Fruit fly (Drosophila melanogaster) whole organism, larva: Measurements from ENCODE around the gene SK.

Experiments used
- noc ChIP-seq: fragments of 200-800 bp; sonication (Bioruptor generic); optimal IDR thresholded peaks from 3 replicates; lab custom pipeline; 2019; ENCODE audit warnings: missing biosample characterization, mild to moderate bottlenecking, missing genetic modification characterization, moderate library complexity

The SK gene

DNA sequence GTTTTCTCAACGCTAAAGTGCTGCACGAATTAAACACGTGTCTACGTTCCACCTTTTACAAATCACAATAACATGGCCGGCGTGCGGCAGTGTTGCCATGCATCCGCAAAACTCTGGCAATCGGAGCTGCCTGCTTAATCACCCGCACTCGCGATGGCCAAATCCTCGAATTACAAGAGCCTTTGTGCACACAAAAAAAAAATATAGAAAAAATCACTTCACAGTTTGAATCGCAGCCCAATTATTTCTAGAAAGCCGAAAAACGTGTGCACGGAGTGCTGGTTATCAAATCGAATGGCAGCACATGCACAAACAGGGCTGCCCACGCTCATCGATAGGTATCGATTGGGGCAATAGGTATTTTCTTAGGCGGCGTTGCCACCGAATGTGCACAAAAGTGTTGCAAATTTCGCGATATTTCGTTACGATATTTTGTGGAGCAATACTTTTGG, 80.6 kb downstream of the SK start, which contains the start of gene spoon:
Gene spoon (minus strand): TSS at position 300 of the 452 bp plus-strand sequence.
- peak; percentile 48 for TF ChIP-seq noc

DNA sequence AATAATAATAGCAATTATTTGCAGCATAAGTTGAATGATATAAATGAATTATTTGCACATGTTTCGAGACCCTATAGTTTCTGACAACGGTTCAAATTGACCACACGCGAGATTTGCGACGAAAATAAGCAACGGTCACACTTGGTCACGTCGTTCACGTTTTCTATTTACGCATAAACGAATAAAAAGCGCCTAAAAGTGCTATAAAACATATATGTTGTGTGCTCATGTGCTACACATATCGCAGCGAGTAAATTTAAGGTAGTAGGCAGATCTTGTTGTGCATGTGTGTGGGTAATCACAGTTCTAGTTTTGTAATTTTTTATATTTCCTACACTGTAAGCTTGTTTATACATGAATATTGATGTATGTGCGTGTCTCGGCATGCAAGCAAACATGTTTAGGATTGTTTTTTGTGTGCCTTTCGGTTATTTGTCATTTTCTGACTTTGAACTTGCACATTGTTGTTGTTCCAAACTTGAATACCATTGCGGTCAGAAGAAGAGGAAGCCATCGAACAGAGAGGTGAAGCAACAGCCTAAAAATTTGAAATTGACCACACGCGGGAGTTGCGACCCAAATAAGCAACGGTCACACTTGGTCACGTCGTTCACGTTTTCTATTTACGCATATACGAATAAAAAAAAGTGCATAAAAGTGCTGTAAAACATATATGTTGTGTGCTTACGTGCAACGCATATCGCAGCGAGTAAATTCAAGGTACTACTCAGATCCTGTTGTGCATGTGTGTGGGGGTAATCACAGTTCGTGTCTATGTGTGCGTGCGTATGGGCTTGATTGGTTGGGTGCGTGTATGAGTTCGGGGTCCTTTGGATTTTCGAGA, 81.6 kb downstream of the SK start, which contains the start of gene Usp16-45:
Gene Usp16-45 (plus strand): TSS at position 127 of the 844 bp plus-strand sequence.
- TF ChIP-seq noc: no peak

DNA sequence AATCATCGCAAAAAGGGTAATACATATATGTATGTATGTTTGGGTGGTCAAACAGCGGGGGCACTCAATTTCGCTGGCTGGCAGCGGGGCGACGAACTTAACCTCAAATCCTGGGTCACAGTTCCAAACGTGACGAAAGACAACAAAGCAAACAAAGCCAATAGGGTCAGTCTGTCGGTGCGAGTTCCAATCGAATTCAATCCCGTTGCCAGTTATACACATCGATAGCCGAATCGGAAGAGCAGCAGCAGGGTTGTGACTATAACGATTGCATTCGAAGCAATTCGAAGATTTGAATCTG, 82.2 kb downstream of the SK start:
- no peak for TF ChIP-seq noc

DNA sequence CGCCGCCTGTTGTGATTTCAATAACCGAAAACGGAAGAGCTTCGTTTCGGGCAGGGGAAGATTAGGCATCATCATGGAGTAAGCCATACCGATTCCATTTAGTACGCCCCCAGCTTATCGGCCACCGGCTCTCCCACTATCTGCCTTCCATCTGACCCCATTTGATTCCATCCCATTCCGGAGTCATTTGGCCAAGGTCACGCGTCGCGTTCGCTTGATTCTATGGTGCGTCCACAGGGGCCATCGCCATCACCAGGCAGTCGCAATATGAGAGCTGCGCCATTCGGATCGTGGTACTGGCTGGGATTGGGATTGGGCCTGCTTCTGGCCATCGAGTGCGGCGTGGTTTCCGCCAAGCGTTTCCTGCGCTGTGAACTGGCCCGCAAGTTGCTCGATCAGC, 87.2 kb downstream of the SK start, which contains the start of gene CG16756:
Gene CG16756 (plus strand): TSS at position 257 of the 400 bp plus-strand sequence.
- peak; percentile 12 for TF ChIP-seq noc

DNA sequence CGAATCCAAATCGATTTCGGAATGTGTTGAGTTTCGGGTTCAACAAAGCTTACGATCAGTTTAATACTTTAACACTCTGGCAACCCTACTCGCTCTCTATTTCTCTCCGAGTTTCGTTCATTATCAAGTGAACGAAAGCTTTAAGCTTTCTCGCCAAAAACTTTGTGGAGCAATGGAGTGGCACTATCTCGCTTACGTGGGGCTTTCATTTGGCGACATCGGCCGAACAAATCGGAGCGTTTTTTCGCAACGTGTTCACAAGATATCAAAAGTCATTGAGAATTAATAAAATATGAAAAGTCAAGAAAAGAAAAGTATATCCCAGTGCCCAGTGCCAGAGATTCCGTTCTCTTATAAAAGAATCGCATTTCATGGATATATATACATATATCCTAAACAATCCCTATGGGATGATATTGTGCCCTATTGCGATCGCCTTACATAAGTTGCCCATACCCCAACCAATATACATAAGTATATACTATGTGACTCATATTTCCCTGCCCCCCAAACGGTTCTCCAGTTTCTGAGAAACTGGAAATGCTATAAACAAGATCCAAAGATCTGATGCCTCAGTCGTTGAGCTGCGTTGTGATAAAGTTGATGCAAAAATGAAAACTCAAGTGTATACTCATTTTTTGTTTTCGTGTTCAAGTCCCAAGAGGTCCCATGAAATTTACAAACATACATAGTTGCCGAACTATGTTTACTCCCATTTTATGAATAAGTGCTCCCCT, 88.5 kb downstream of the SK start:
- peak; percentile 50 for TF ChIP-seq noc

DNA sequence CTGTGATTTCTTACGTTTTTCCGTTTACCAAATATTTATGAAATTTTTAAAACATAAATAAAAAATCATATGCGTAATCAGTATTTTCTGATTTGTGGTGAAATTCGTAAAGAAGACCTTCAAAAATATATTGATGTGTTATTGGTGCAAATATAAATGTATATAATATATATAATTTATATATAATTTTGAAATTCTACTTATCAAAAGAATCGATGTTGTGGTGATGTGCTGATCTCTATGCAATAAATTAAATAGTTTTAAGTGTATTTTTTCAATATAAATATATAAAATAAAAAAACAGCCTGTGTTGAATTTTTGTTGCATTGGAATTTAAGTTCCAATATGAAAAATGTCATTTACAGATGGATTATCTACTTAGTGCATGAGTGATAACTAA, 89.2 kb downstream of the SK start, which contains the start of gene CG15784:
Gene CG15784 (plus strand): TSS at position 301 of the 400 bp plus-strand sequence.
- no peak for TF ChIP-seq noc

DNA sequence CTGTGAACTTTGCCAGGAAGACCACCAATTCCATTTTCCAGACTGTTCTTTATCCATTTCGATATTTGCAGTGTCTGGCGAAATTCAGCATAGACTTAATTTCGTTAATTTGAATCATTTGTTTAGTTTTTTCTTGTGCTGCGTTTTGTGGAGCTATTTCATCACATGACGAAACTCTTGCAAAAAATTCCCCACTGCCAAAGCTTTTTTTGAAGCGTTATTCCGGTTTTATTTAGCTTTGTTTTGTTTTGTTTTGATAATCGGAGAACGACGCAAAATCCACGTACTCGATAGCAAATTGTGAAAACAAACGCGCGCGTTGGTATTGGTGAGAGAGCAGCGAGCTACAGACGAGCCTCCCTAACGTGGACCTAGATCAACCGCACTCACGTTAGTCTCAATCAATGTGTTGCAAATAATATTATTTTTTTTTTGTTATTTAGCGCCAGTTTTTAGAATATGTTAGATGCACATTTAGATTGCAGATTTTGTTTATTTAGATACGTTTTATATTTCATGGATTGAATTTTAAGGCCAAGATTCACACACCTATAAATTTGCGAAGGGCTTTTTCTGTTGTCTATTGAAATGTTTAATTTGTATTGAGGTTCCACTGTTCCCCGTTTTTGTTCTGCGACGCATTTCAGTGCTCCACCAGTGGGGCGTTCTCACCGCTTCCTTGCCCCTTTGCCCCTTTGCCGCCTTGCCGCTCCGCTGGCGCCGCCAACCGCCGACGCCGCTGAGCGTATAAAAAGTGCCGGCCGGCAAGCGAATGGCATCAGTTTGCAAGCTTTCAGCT, 89.9 kb downstream of the SK start:
- peak; percentile 93 for TF ChIP-seq noc

DNA sequence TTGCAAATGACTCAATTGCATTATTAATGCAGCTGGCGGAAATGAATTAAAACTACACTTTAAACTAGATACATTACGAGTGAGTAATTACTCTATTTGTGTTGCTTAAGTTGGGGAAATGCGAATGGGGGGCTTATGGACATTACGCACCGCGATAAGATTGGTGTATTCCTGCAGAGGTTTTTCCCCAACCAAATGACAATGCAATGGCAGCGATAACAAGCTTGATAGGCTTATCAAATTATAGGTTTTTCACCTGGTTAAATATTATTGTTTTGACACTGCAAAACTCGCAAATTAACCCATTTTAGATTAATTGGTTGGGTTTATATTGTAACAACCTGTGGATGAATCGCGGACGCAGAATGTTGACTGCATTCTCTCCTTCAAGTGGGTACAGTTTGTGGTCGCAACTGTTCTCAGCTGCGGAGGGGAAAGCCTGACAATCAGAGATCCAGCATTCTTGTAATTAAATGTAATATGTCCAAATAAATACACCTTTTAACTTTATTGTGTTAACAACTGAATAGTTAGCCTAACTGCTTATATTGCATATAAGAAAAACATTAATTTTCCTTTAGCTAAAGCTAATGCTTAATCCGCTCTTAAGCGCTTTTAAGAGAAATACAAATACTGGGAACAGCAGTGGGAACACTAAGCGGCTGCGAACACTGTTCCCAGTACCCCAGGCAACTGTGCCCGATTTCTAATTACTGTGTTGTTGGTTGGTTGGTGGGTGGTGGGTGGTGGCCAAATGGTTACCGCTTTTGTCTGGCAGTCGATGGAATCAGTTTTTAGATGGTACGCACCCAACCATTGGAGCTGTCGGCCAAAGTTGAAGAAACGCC, 92.8 kb downstream of the SK start:
- TF ChIP-seq noc: no peak

DNA sequence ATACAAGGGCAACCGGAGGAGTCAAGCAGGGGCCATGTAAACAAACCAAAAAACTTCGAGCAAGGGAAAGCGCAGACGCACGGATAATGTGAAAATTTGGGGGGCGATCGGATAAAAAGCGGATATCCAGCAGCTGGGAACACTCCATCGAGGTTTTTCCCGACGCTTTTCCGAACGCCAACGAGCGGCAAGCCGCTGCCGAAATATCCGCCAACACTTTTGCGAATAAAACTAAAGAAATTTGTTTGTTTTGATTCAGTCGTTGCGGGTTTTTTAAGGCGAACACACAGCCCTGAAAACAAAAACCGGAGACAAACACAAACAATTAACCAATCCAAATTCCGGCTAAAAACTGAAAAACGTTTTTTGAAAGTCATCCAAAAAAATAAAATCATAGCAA, 106.4 kb downstream of the SK start, which contains the start of gene SPR:
Gene SPR (plus strand): TSS at position 253 of the 400 bp plus-strand sequence.
- TF ChIP-seq noc: no peak
